Fruit fly (Drosophila melanogaster) whole organism, embryonic: Measurements from ENCODE around the gene nAChRalpha6.

ENCODE experiments used
- Antp ChIP-seq: fragments of 200-800 bp; sonication (Bioruptor generic); optimal IDR thresholded peaks from 3 replicates; lab custom pipeline; 2016; ENCODE audit warnings: missing biosample characterization, missing genetic modification characterization
- Atf-2 ChIP-seq: fragments of 200-800 bp; sonication (Bioruptor generic); optimal IDR thresholded peaks from 2 replicates; lab custom pipeline; 2016; ENCODE audit warnings: missing biosample characterization, missing genetic modification characterization
- C15 ChIP-seq: fragments of 200-800 bp; sonication (Bioruptor generic); IDR thresholded peaks from 3 replicates; pipeline ENCODE4 v1.3.6; 2022; ENCODE audit warnings: missing biosample characterization, missing genetic modification characterization
- CG10431 ChIP-seq: fragments of 200-800 bp; sonication (Bioruptor generic); optimal IDR thresholded peaks from 3 replicates; lab custom pipeline; 2018; ENCODE audit warnings: missing biosample characterization, mild to moderate bottlenecking, missing genetic modification characterization
- CG12104 ChIP-seq: fragments of 200-800 bp; sonication (Bioruptor generic); optimal IDR thresholded peaks from 3 replicates; lab custom pipeline; 2016; ENCODE audit warnings: missing biosample characterization, missing genetic modification characterization
- CG15269 ChIP-seq: fragments of 200-800 bp; sonication (Bioruptor generic); optimal IDR thresholded peaks from 2 replicates; lab custom pipeline; 2018; ENCODE audit warnings: missing biosample characterization, mild to moderate bottlenecking, missing genetic modification characterization, moderate library complexity
- CG16863 ChIP-seq: fragments of 200-800 bp; sonication (Bioruptor generic); optimal IDR thresholded peaks from 3 replicates; lab custom pipeline; 2016; ENCODE audit warnings: missing biosample characterization, missing genetic modification characterization
- CG17912 ChIP-seq: fragments of 200-800 bp; sonication (Bioruptor generic); optimal IDR thresholded peaks from 2 replicates; lab custom pipeline; 2018; ENCODE audit warnings: missing biosample characterization, mild to moderate bottlenecking, missing genetic modification characterization
- CG18764 ChIP-seq: fragments of 200-800 bp; sonication (Bioruptor generic); optimal IDR thresholded peaks from 3 replicates; lab custom pipeline; 2016; ENCODE audit warnings: missing biosample characterization, missing genetic modification characterization
- CG32767 ChIP-seq: fragments of 200-800 bp; sonication (Bioruptor generic); IDR thresholded peaks from 2 replicates; pipeline ENCODE4 v1.3.6; 2022; ENCODE audit warnings: missing biosample characterization, missing genetic modification characterization
- CG34422 ChIP-seq: fragments of 200-800 bp; sonication (Bioruptor generic); IDR thresholded peaks from 3 replicates; pipeline ENCODE4 v1.3.6; 2022; ENCODE audit warnings: missing biosample characterization, missing genetic modification characterization
- CG4424 ChIP-seq: fragments of 200-800 bp; sonication (Bioruptor generic); optimal IDR thresholded peaks from 3 replicates; lab custom pipeline; 2016; ENCODE audit warnings: missing biosample characterization, missing genetic modification characterization
- CG6689 ChIP-seq: fragments of 200-800 bp; sonication (Bioruptor generic); IDR thresholded peaks from 2 replicates; pipeline ENCODE4 v1.3.6; 2022; ENCODE audit warnings: missing biosample characterization, missing genetic modification characterization
- CG6765 ChIP-seq: fragments of 200-800 bp; sonication (Bioruptor generic); optimal IDR thresholded peaks from 3 replicates; lab custom pipeline; 2017; ENCODE audit warnings: missing biosample characterization, mild to moderate bottlenecking, missing genetic modification characterization
- CG6854 ChIP-seq: fragments of 200-800 bp; sonication (Bioruptor generic); optimal IDR thresholded peaks from 3 replicates; lab custom pipeline; 2017; ENCODE audit warnings: missing biosample characterization, mild to moderate bottlenecking, missing genetic modification characterization
- CG7357 ChIP-seq: fragments of 200-800 bp; sonication (Bioruptor generic); IDR thresholded peaks from 3 replicates; pipeline ENCODE4 v1.3.6; 2022; ENCODE audit warnings: missing biosample characterization, missing genetic modification characterization
- CG8388 ChIP-seq: fragments of 200-800 bp; sonication (Bioruptor generic); optimal IDR thresholded peaks from 2 replicates; lab custom pipeline; 2019; ENCODE audit warnings: missing biosample characterization, mild to moderate bottlenecking, missing genetic modification characterization, moderate library complexity
- CG8944 ChIP-seq: fragments of 200-800 bp; sonication (Bioruptor generic); optimal IDR thresholded peaks from 3 replicates; lab custom pipeline; 2016; ENCODE audit warnings: missing biosample characterization, missing genetic modification characterization
- CrebB ChIP-seq: fragments of 200-800 bp; sonication (Bioruptor generic); optimal IDR thresholded peaks from 3 replicates; lab custom pipeline; 2018; ENCODE audit warnings: missing biosample characterization, mild to moderate bottlenecking, missing genetic modification characterization
- HmgD ChIP-seq: fragments of 200-800 bp; sonication (Bioruptor generic); optimal IDR thresholded peaks from 3 replicates; lab custom pipeline; 2016; ENCODE audit warnings: missing biosample characterization, missing genetic modification characterization
- Hr3 ChIP-seq: fragments of 200-800 bp; sonication (Bioruptor generic); optimal IDR thresholded peaks from 3 replicates; lab custom pipeline; 2016; ENCODE audit warnings: missing biosample characterization, missing genetic modification characterization
- Hr51 ChIP-seq, 2 experiments: fragments of 200-800 bp; sonication (Bioruptor generic); optimal IDR thresholded peaks; 2 replicates in 1 of 2; 3 replicates in 1 of 2; lab custom pipeline; 2016 to 2018; ENCODE audit warnings: missing biosample characterization in 2 of 2, missing genetic modification characterization in 2 of 2, mild to moderate bottlenecking in 1 of 2, moderate library complexity in 1 of 2
- Hsf ChIP-seq: fragments of 200-800 bp; sonication (Bioruptor generic); optimal IDR thresholded peaks from 3 replicates; lab custom pipeline; 2016; ENCODE audit warnings: missing biosample characterization, missing genetic modification characterization
- Meics ChIP-seq: fragments of 200-800 bp; sonication (Bioruptor generic); optimal IDR thresholded peaks from 2 replicates; lab custom pipeline; 2017; ENCODE audit warnings: missing biosample characterization, mild to moderate bottlenecking, missing genetic modification characterization
- Neu2 ChIP-seq: fragments of 200-800 bp; sonication (Bioruptor generic); optimal IDR thresholded peaks from 3 replicates; lab custom pipeline; 2016; ENCODE audit warnings: missing biosample characterization, missing genetic modification characterization, borderline replicate concordance
- Nf-YA ChIP-seq: fragments of 200-800 bp; sonication (Bioruptor generic); IDR thresholded peaks from 2 replicates; pipeline ENCODE4 v1.3.6; 2022; ENCODE audit warnings: missing biosample characterization, missing genetic modification characterization
- Rfx ChIP-seq: fragments of 200-800 bp; sonication (Bioruptor generic); IDR thresholded peaks from 2 replicates; pipeline ENCODE4 v1.3.6; 2022; ENCODE audit warnings: missing biosample characterization, missing genetic modification characterization
- Usf ChIP-seq: fragments of 200-800 bp; sonication (Bioruptor generic); optimal IDR thresholded peaks from 2 replicates; lab custom pipeline; 2017; ENCODE audit warnings: missing genotype, missing biosample characterization, missing genetic modification characterization
- ara ChIP-seq: fragments of 200-800 bp; sonication (Bioruptor generic); IDR thresholded peaks from 2 replicates; pipeline ENCODE4 v1.3.6; 2022; ENCODE audit warnings: missing biosample characterization, missing genetic modification characterization
- bbx ChIP-seq: fragments of 200-800 bp; sonication (Bioruptor generic); IDR thresholded peaks from 2 replicates; pipeline ENCODE4 v1.3.6; 2022; ENCODE audit warnings: missing biosample characterization, missing genetic modification characterization; ENCODE audit not compliant: partially characterized antibody
- bcd ChIP-seq: fragments of 200-800 bp; sonication (Bioruptor generic); optimal IDR thresholded peaks from 2 replicates; lab custom pipeline; 2017; ENCODE audit warnings: missing biosample characterization, mild to moderate bottlenecking, missing genetic modification characterization
- dpn ChIP-seq, 2 experiments: fragments of 200-800 bp; sonication (Bioruptor generic); optimal IDR thresholded peaks; 3 replicates each; lab custom pipeline; 2016; ENCODE audit warnings: missing biosample characterization in 2 of 2, missing genetic modification characterization in 2 of 2
- gcm ChIP-seq: fragments of 200-800 bp; sonication (Bioruptor generic); optimal IDR thresholded peaks from 2 replicates; lab custom pipeline; 2019; ENCODE audit warnings: missing biosample characterization, mild to moderate bottlenecking, missing genetic modification characterization, moderate library complexity
- gro ChIP-seq: fragments of 200-800 bp; sonication (Bioruptor generic); optimal IDR thresholded peaks from 2 replicates; lab custom pipeline; 2016; ENCODE audit warnings: missing biosample characterization, missing genetic modification characterization
- ham ChIP-seq: fragments of 200-800 bp; sonication (Bioruptor generic); IDR thresholded peaks from 2 replicates; pipeline ENCODE4 v1.3.6; 2022; ENCODE audit warnings: missing biosample characterization, missing genetic modification characterization
- hkb ChIP-seq, 2 experiments: fragments of 200-800 bp in 1 of 2; fragments of >200 bp in 1 of 2; sonication (Bioruptor generic) in 1 of 2; IDR thresholded peaks in 1 of 2; optimal IDR thresholded peaks in 1 of 2; 2 replicates each; pipeline versions ENCODE4 v1.3.6 to Lab custom; 2017 to 2022; ENCODE audit warnings: missing biosample characterization in 1 of 2, missing genetic modification characterization in 1 of 2
- mirr ChIP-seq: fragments of 200-800 bp; sonication (Bioruptor generic); optimal IDR thresholded peaks from 3 replicates; lab custom pipeline; 2018; ENCODE audit warnings: missing biosample characterization, mild to moderate bottlenecking, missing genetic modification characterization
- oc ChIP-seq: fragments of 200-800 bp; sonication (Bioruptor generic); optimal IDR thresholded peaks from 2 replicates; lab custom pipeline; 2018; ENCODE audit warnings: missing biosample characterization, mild to moderate bottlenecking, missing genetic modification characterization, moderate library complexity
- odd ChIP-seq: fragments of 200-800 bp; sonication (Bioruptor generic); optimal IDR thresholded peaks from 2 replicates; lab custom pipeline; 2017; ENCODE audit warnings: missing biosample characterization, mild to moderate bottlenecking, missing genetic modification characterization
- org-1 ChIP-seq: fragments of 200-800 bp; sonication (Bioruptor generic); optimal IDR thresholded peaks from 2 replicates; lab custom pipeline; 2017; ENCODE audit warnings: missing biosample characterization, missing genetic modification characterization
- otp ChIP-seq: fragments of 200-800 bp; sonication (Bioruptor generic); IDR thresholded peaks from 3 replicates; pipeline ENCODE4, ENCODE4 v1.3.6; 2022; ENCODE audit warnings: missing biosample characterization, missing genetic modification characterization
- pan ChIP-seq, 4 experiments: fragments of >200 bp in 3 of 4; fragments of 200-800 bp in 1 of 4; sonication (Bioruptor generic) in 1 of 4; optimal IDR thresholded peaks in 3 of 4; IDR thresholded peaks in 1 of 4; 2 replicates each; pipeline versions ENCODE4 v1.3.6 to Lab custom; 2017 to 2022; ENCODE audit warnings: missing biosample characterization in 2 of 4, missing genetic modification characterization in 2 of 4, mixed read lengths in 1 of 4
- pfk ChIP-seq: fragments of 200-800 bp; sonication (Bioruptor generic); optimal IDR thresholded peaks from 2 replicates; lab custom pipeline; 2018; ENCODE audit warnings: missing biosample characterization, mild to moderate bottlenecking, missing genetic modification characterization, moderate library complexity
- pnt ChIP-seq: fragments of 200-800 bp; sonication (Bioruptor generic); optimal IDR thresholded peaks from 3 replicates; lab custom pipeline; 2016; ENCODE audit warnings: missing biosample characterization, missing genetic modification characterization
- ranshi ChIP-seq: fragments of 200-800 bp; sonication (Bioruptor generic); IDR thresholded peaks from 2 replicates; pipeline ENCODE4 v1.3.6; 2022; ENCODE audit warnings: missing biosample characterization, missing genetic modification characterization
- ro ChIP-seq: fragments of 200-800 bp; sonication (Bioruptor generic); IDR thresholded peaks from 2 replicates; pipeline ENCODE4 v1.3.6; 2022; ENCODE audit warnings: missing biosample characterization, missing genetic modification characterization
- seq ChIP-seq: fragments of 200-800 bp; sonication (Bioruptor generic); IDR thresholded peaks from 2 replicates; pipeline ENCODE4 v1.3.6; 2022; ENCODE audit warnings: missing biosample characterization, missing genetic modification characterization
- ssp ChIP-seq: fragments of 200-800 bp; sonication (Bioruptor generic); IDR thresholded peaks from 2 replicates; pipeline ENCODE4 v1.3.6; 2022; ENCODE audit warnings: missing biosample characterization, missing genetic modification characterization

nAChRalpha6 gene

DNA sequence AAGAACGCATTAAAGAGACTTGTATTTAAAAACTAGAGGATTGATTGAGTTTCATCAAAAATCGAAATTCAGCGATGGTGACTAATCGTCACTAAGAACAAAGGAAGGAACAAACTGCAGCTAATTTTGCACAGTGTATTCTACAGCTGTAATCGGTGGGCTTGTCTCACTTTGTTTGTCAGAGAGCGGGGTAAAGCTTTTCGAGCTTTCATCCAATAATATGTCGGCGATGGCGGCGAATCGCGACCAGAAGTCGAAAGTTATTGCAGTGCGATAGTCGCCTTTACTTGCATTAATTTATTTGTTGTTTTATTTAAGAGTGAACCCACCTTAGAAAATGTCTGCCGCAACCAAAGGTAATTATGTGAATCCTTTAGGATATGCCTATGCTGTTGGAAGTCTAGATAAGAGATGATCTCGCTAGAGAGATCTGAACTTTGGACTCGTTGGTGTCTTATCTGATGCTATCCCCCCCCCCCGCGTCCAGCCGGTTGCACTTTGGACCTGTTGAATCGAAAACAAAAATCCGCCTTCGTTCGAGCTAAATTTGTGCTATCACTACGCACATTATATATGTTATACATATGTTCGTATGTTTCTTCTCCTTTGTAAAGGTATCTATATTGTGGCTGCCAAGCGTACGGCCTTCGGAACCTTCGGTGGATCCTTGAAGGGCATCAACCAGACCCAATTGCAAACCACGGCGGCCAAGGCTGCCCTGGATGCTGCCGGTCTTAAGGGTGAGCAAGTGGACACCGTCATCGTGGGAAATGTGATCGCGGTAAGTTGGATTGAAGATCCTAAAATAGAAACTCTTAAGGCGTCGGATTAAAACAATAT lies 29.2 kb upstream of the nAChRalpha6 start, which contains the start of gene yip2 (continued):
- TF ChIP-seq oc, result peak; percentile 40
- TF ChIP-seq pnt (GFP tag; lab: Kevin White, UChicago), result no peak
- no peak for TF ChIP-seq CG17912
- TF ChIP-seq Meics (GFP tag; lab: Kevin White, UChicago), result peak; percentile 70
- no peak for TF ChIP-seq ro
- TF ChIP-seq seq (GFP tag; lab: Robert Waterston, UW), result peak; percentile 46; the same call in 1 of the 2 replicates
- peak; percentile 10 for TF ChIP-seq org-1 (GFP tag; lab: Kevin White, UChicago)
- TF ChIP-seq CG18764 (GFP tag; lab: Kevin White, UChicago), result peak; percentile 1
- TF ChIP-seq Usf (GFP tag; lab: Kevin White, UChicago), result peak; percentile 0
- no peak for TF ChIP-seq C15 (GFP tag; lab: Robert Waterston, UW)
- TF ChIP-seq CG6854 (GFP tag; lab: Kevin White, UChicago), result peak; percentile 57
- TF ChIP-seq Neu2 (GFP tag; lab: Kevin White, UChicago), result no peak
- TF ChIP-seq CG10431 (GFP tag; lab: Kevin White, UChicago), result no peak
- TF ChIP-seq Hr3 (GFP tag; lab: Kevin White, UChicago), result peak; percentile 16
- peak; percentile 56; the same call in 1 of the 2 replicates for TF ChIP-seq ranshi (GFP tag; lab: Robert Waterston, UW)
- TF ChIP-seq CG8944 (GFP tag; lab: Kevin White, UChicago), result peak; percentile 21
- TF ChIP-seq odd, result peak; percentile 62
- TF ChIP-seq otp, result peak; percentile 53; the same call in 1 of the 3 replicates
- no peak for TF ChIP-seq ssp (GFP tag; lab: Robert Waterston, UW)
- TF ChIP-seq Hr51 (GFP tag; optimal IDR thresholded peaks at IDR 0.05; lab: Kevin White, UChicago), result peak; percentile 20 to 77
- TF ChIP-seq Antp, result peak; percentile 55
- TF ChIP-seq CG12104 (GFP tag; lab: Kevin White, UChicago), result peak; percentile 14
- TF ChIP-seq dpn (GFP tag; optimal IDR thresholded peaks at IDR 0.05; lab: Kevin White, UChicago), result peak; percentile 38 to 68
- TF ChIP-seq CG15269, result peak; percentile 72
- peak; percentile 58 for TF ChIP-seq CG16863 (GFP tag; lab: Kevin White, UChicago)
- no peak for TF ChIP-seq CG7357
- no peak; the same call in 1 of the 2 replicates for TF ChIP-seq bbx (GFP tag; lab: Robert Waterston, UW)
- TF ChIP-seq ham (GFP tag; lab: Robert Waterston, UW), result no peak
- TF ChIP-seq hkb (optimal IDR thresholded peaks at IDR 0.05; lab: Kevin White, UChicago), result no peak
- TF ChIP-seq hkb (GFP tag; IDR thresholded peaks at IDR 0.05; lab: Robert Waterston, UW), result peak; percentile 76
- TF ChIP-seq HmgD, result no peak
- peak; percentile 51; the same call in 1 of the 2 replicates for TF ChIP-seq Nf-YA (GFP tag; lab: Robert Waterston, UW)
- TF ChIP-seq CG34422 (GFP tag; lab: Robert Waterston, UW), result peak; percentile 55; the same call in 1 of the 3 replicates
- TF ChIP-seq CG8388 (GFP tag; lab: Kevin White, UChicago), result peak; percentile 52
- TF ChIP-seq Rfx (GFP tag; lab: Robert Waterston, UW), result peak; percentile 81
- TF ChIP-seq ara (GFP tag; lab: Robert Waterston, UW), result peak; percentile 35; the same call in 1 of the 2 replicates
- peak; percentile 8 for TF ChIP-seq gro (GFP tag; lab: Kevin White, UChicago)
- TF ChIP-seq Atf-2 (GFP tag; lab: Kevin White, UChicago), result no peak
- peak; percentile 87 for TF ChIP-seq mirr
- peak; percentile 68 for TF ChIP-seq CrebB
- TF ChIP-seq CG4424, result peak; percentile 33
- TF ChIP-seq CG6689 (GFP tag; lab: Robert Waterston, UW), result peak; percentile 49
- peak; percentile 62 for TF ChIP-seq Hsf (GFP tag; lab: Kevin White, UChicago)
- peak; percentile 72 for TF ChIP-seq CG6765 (GFP tag; lab: Kevin White, UChicago)
- peak; percentile 46 for TF ChIP-seq bcd (GFP tag; lab: Kevin White, UChicago)
- 0 out of 2 replicates have a peak, but pooled peaks have one; percentile 29 for TF ChIP-seq CG32767 (GFP tag; lab: Robert Waterston, UW)
- TF ChIP-seq gcm (GFP tag; lab: Kevin White, UChicago), result peak; percentile 57
- peak; percentile 36 for TF ChIP-seq pfk
- no peak for TF ChIP-seq pan (optimal IDR thresholded peaks at IDR 0.05; lab: Kevin White, UChicago)
- peak in 1 of 2 experiments; percentile 71 for TF ChIP-seq pan (GFP tag; optimal IDR thresholded peaks at IDR 0.05 in 1 of 2, IDR thresholded peaks at IDR 0.05 in 1 of 2)
